Fruit fly (Drosophila melanogaster): ENCODE measurements around the gene mthl7.

The mthl7 gene

dm6 chr3L:8137448-8137906, 42.8 kb downstream of the mthl7 start, which contains the start of the genes Setx and mus301 (continued):
- peak; percentile 63 for TF ChIP-seq CG17328 (GFP tag; IDR thresholded peaks at IDR 0.05)
- TF ChIP-seq crp (GFP tag; optimal IDR thresholded peaks at IDR 0.05), result peak in 1 of 2 experiments; percentile 52
- TF ChIP-seq nmo (GFP tag; optimal IDR thresholded peaks at IDR 0.05), result peak; percentile 89
- peak; percentile 76 for TF ChIP-seq CG18011 (GFP tag; optimal IDR thresholded peaks at IDR 0.05)
- TF ChIP-seq CG2120 (GFP tag; optimal IDR thresholded peaks at IDR 0.05), result peak; percentile 94
- TF ChIP-seq NK7.1 (GFP tag; optimal IDR thresholded peaks at IDR 0.05), result peak; percentile 23
- no peak for TF ChIP-seq wek (GFP tag; optimal IDR thresholded peaks at IDR 0.05)
- TF ChIP-seq CG8281 (tag; optimal IDR thresholded peaks at IDR 0.05), result no peak
- TF ChIP-seq CG30020 (tag; optimal IDR thresholded peaks at IDR 0.05), result no peak
- TF ChIP-seq CG7963 (GFP tag; IDR thresholded peaks at IDR 0.05; ENCODE audit: partially characterized antibody), result no peak
- no peak for TF ChIP-seq CG5953 (GFP tag; IDR thresholded peaks at IDR 0.05)
- TF ChIP-seq zen2 (GFP tag; IDR thresholded peaks at IDR 0.05; ENCODE audit: partially characterized antibody), result no peak
- peak; percentile 65; the same call in 1 of the 3 replicates for TF ChIP-seq H15 (GFP tag; IDR thresholded peaks at IDR 0.05)
- peak; percentile 59 for TF ChIP-seq CG11695 (GFP tag; IDR thresholded peaks at IDR 0.05)
- TF ChIP-seq tna (GFP tag; IDR thresholded peaks at IDR 0.05; ENCODE audit: partially characterized antibody), result no peak
- peak; percentile 54 for TF ChIP-seq slp2 (GFP tag; optimal IDR thresholded peaks at IDR 0.05)
- no peak for TF ChIP-seq Jarid2 (GFP tag; optimal IDR thresholded peaks at IDR 0.05)
- TF ChIP-seq Bteb2 (GFP tag; optimal IDR thresholded peaks at IDR 0.05), result peak; percentile 89
- peak; percentile 82 to 88 for TF ChIP-seq Pdp1 (GFP tag; optimal IDR thresholded peaks at IDR 0.05)
- no peak for TF ChIP-seq jigr1 (GFP tag; IDR thresholded peaks at IDR 0.05)
- TF ChIP-seq Xbp1 (GFP tag; optimal IDR thresholded peaks at IDR 0.05), result peak; percentile 90
- peak; percentile 83 for TF ChIP-seq gem (tag; optimal IDR thresholded peaks at IDR 0.05)
- TF ChIP-seq dati (GFP tag; IDR thresholded peaks at IDR 0.05), result no peak
- TF ChIP-seq CG7556 (GFP tag; optimal IDR thresholded peaks at IDR 0.05), result peak; percentile 75
- TF ChIP-seq CG9817 (tag; optimal IDR thresholded peaks at IDR 0.05), result peak; percentile 86
- TF ChIP-seq sob (GFP tag; IDR thresholded peaks at IDR 0.05), result peak; percentile 92
- TF ChIP-seq sisA (GFP tag; IDR thresholded peaks at IDR 0.05), result peak; percentile 78
- no peak for TF ChIP-seq aop (GFP tag; IDR thresholded peaks at IDR 0.05)
- peak; percentile 83 for TF ChIP-seq CG11085 (GFP tag; IDR thresholded peaks at IDR 0.05)
- peak; percentile 72 for TF ChIP-seq klu (GFP tag; IDR thresholded peaks at IDR 0.05)
- TF ChIP-seq Dek (tag; optimal IDR thresholded peaks at IDR 0.05), result peak; percentile 75
- TF ChIP-seq chm (GFP tag; IDR thresholded peaks at IDR 0.05), result no peak
- TF ChIP-seq CG6683 (GFP tag; optimal IDR thresholded peaks at IDR 0.05), result no peak
- TF ChIP-seq CG10267 (tag; optimal IDR thresholded peaks at IDR 0.05), result peak; percentile 98
- TF ChIP-seq Hr78 (GFP tag; optimal IDR thresholded peaks at IDR 0.05), result no peak
- peak; percentile 80 for TF ChIP-seq CG3281 (GFP tag; optimal IDR thresholded peaks at IDR 0.05)
- no peak for TF ChIP-seq CG6791 (GFP tag; IDR thresholded peaks at IDR 0.05; ENCODE audit: partially characterized antibody)
- peak; percentile 89 for TF ChIP-seq Rfx (GFP tag; IDR thresholded peaks at IDR 0.05)
- TF ChIP-seq CG32532 (GFP tag; IDR thresholded peaks at IDR 0.05), result peak; percentile 68
- TF ChIP-seq repo (GFP tag; optimal IDR thresholded peaks at IDR 0.05), result peak; percentile 58
- TF ChIP-seq cg (GFP tag; optimal IDR thresholded peaks at IDR 0.05), result no peak
- TF ChIP-seq unc-4 (GFP tag; IDR thresholded peaks at IDR 0.05; ENCODE audit: partially characterized antibody), result peak; percentile 17; the same call in 1 of the 2 replicates
- no peak for TF ChIP-seq CG5180 (GFP tag; optimal IDR thresholded peaks at IDR 0.05)
- TF ChIP-seq GATAe (GFP tag; conservative IDR thresholded peaks at IDR 0.05), result no peak
- TF ChIP-seq CG7839 (tag; optimal IDR thresholded peaks at IDR 0.05), result no peak
- no peak for TF ChIP-seq CkIIα-i1 (GFP tag; IDR thresholded peaks at IDR 0.05)
- peak; percentile 75 for TF ChIP-seq CG10543 (GFP tag; optimal IDR thresholded peaks at IDR 0.05)
- peak; percentile 85 for TF ChIP-seq CHES-1-like (GFP tag; optimal IDR thresholded peaks at IDR 0.05)
- TF ChIP-seq Blimp-1 (GFP tag; optimal IDR thresholded peaks at IDR 0.05), result no peak
